Fruit fly (Drosophila melanogaster) whole organism, embryonic: ENCODE data around the gene teq.

Experiments used
- Aef1 ChIP-seq: fragments of 200-800 bp; sonication (Bioruptor generic); IDR thresholded peaks from 3 replicates; pipeline ENCODE4 v1.3.6; 2022; ENCODE audit warnings: missing biosample characterization, missing genetic modification characterization
- Antp ChIP-seq: fragments of 200-800 bp; sonication (Bioruptor generic); optimal IDR thresholded peaks from 3 replicates; lab custom pipeline; 2016; ENCODE audit warnings: missing biosample characterization, missing genetic modification characterization
- Atf6 ChIP-seq: fragments of 200-800 bp; sonication (Bioruptor generic); IDR thresholded peaks from 2 replicates; pipeline ENCODE4 v1.3.6; 2022; ENCODE audit warnings: missing biosample characterization, missing genetic modification characterization
- B-H2 ChIP-seq: fragments of 200-800 bp; sonication (Bioruptor generic); optimal IDR thresholded peaks from 2 replicates; lab custom pipeline; 2018; ENCODE audit warnings: missing biosample characterization, mild to moderate bottlenecking, missing genetic modification characterization
- BEAF-32 ChIP-seq: fragments of 200-800 bp; sonication (Bioruptor generic); optimal IDR thresholded peaks from 3 replicates; lab custom pipeline; 2017; ENCODE audit warnings: missing biosample characterization, missing genetic modification characterization, mild to moderate bottlenecking, moderate library complexity, missing genetic modification reagents
- Bgb ChIP-seq: fragments of 200-800 bp; sonication (Bioruptor generic); IDR thresholded peaks from 2 replicates; pipeline ENCODE4 v1.3.6; 2022; ENCODE audit warnings: missing biosample characterization, missing genetic modification characterization; ENCODE audit not compliant: partially characterized antibody
- CG10321 ChIP-seq: fragments of 200-800 bp; sonication (Bioruptor generic); IDR thresholded peaks from 2 replicates; pipeline ENCODE4 v1.3.6; 2022; ENCODE audit warnings: missing biosample characterization, missing genetic modification characterization
- CG10462 ChIP-seq: fragments of 200-800 bp; sonication (Bioruptor generic); optimal IDR thresholded peaks from 2 replicates; lab custom pipeline; 2016; ENCODE audit warnings: missing biosample characterization, missing genetic modification characterization
- CG12744 ChIP-seq: fragments of 200-800 bp; sonication (Bioruptor generic); optimal IDR thresholded peaks from 2 replicates; lab custom pipeline; 2016; ENCODE audit warnings: missing biosample characterization, missing genetic modification characterization
- CG17186 ChIP-seq: fragments of 200-800 bp; sonication (Bioruptor generic); optimal IDR thresholded peaks from 3 replicates; lab custom pipeline; 2017; ENCODE audit warnings: missing biosample characterization, missing genetic modification reagents, missing genetic modification characterization
- CG2678 ChIP-seq: fragments of 200-800 bp; sonication (Bioruptor generic); optimal IDR thresholded peaks from 3 replicates; lab custom pipeline; 2019; ENCODE audit warnings: missing biosample characterization, mild to moderate bottlenecking, missing genetic modification characterization, moderate library complexity
- CG2875 ChIP-seq: fragments of 200-800 bp; sonication (Bioruptor generic); optimal IDR thresholded peaks from 2 replicates; lab custom pipeline; 2017; ENCODE audit warnings: missing biosample characterization, mild to moderate bottlenecking, missing genetic modification characterization, missing genetic modification reagents
- CG30431 ChIP-seq: fragments of 200-800 bp; sonication (Bioruptor generic); optimal IDR thresholded peaks from 2 replicates; lab custom pipeline; 2017; ENCODE audit warnings: missing biosample characterization, missing genetic modification characterization
- CG3163 ChIP-seq: fragments of 200-800 bp; sonication (Bioruptor generic); optimal IDR thresholded peaks from 3 replicates; lab custom pipeline; 2016; ENCODE audit warnings: missing biosample characterization, missing genetic modification characterization
- CG3407 ChIP-seq: fragments of 200-800 bp; sonication (Bioruptor generic); optimal IDR thresholded peaks from 2 replicates; lab custom pipeline; 2018; ENCODE audit warnings: missing biosample characterization, mild to moderate bottlenecking, missing genetic modification characterization
- CG34376 ChIP-seq: fragments of 200-800 bp; sonication (Bioruptor generic); optimal IDR thresholded peaks from 2 replicates; lab custom pipeline; 2018; ENCODE audit warnings: missing biosample characterization, mild to moderate bottlenecking, missing genetic modification characterization
- CG43689 ChIP-seq: fragments of 200-800 bp; sonication (Bioruptor generic); IDR thresholded peaks from 2 replicates; pipeline ENCODE4 v1.3.6; 2022; ENCODE audit warnings: missing biosample characterization, missing genetic modification characterization
- CG4730 ChIP-seq: fragments of 200-800 bp; sonication (Bioruptor generic); IDR thresholded peaks from 2 replicates; pipeline ENCODE4 v1.3.6; 2022; ENCODE audit warnings: missing biosample characterization, missing genetic modification characterization
- CG4820 ChIP-seq: fragments of 200-800 bp; sonication (Bioruptor generic); optimal IDR thresholded peaks from 3 replicates; lab custom pipeline; 2016; ENCODE audit warnings: missing biosample characterization, missing genetic modification characterization
- CG6765 ChIP-seq: fragments of 200-800 bp; sonication (Bioruptor generic); optimal IDR thresholded peaks from 3 replicates; lab custom pipeline; 2017; ENCODE audit warnings: missing biosample characterization, mild to moderate bottlenecking, missing genetic modification characterization
- CG6854 ChIP-seq: fragments of 200-800 bp; sonication (Bioruptor generic); optimal IDR thresholded peaks from 3 replicates; lab custom pipeline; 2017; ENCODE audit warnings: missing biosample characterization, mild to moderate bottlenecking, missing genetic modification characterization
- Fer1 ChIP-seq: fragments of 200-800 bp; sonication (Bioruptor generic); optimal IDR thresholded peaks from 2 replicates; lab custom pipeline; 2017; ENCODE audit warnings: missing biosample characterization, mild to moderate bottlenecking, missing genetic modification characterization
- Hand ChIP-seq: fragments of 200-800 bp; sonication (Bioruptor generic); optimal IDR thresholded peaks from 2 replicates; lab custom pipeline; 2017; ENCODE audit warnings: mild to moderate bottlenecking, missing biosample characterization, missing genetic modification reagents, missing genetic modification characterization
- Hmr ChIP-seq: fragments of 200-800 bp; sonication (Bioruptor generic); optimal IDR thresholded peaks from 3 replicates; lab custom pipeline; 2017; ENCODE audit warnings: mild to moderate bottlenecking, missing biosample characterization, missing genetic modification reagents, missing genetic modification characterization
- Hr51 ChIP-seq, 2 experiments: fragments of 200-800 bp; sonication (Bioruptor generic); optimal IDR thresholded peaks; 2 replicates in 1 of 2; 3 replicates in 1 of 2; lab custom pipeline; 2016 to 2018; ENCODE audit warnings: missing biosample characterization in 2 of 2, missing genetic modification characterization in 2 of 2, mild to moderate bottlenecking in 1 of 2, moderate library complexity in 1 of 2
- NFAT ChIP-seq: fragments of 200-800 bp; sonication (Bioruptor generic); IDR thresholded peaks from 2 replicates; pipeline ENCODE4 v1.3.6; 2022; ENCODE audit warnings: missing biosample characterization, missing genetic modification characterization
- Pdp1 ChIP-seq, 2 experiments: fragments of 200-800 bp; sonication (Bioruptor generic); optimal IDR thresholded peaks; 3 replicates each; lab custom pipeline; 2016; ENCODE audit warnings: missing biosample characterization in 2 of 2, missing genetic modification characterization in 2 of 2, mild to moderate bottlenecking in 1 of 2, moderate library complexity in 1 of 2
- Poxn ChIP-seq: fragments of 200-800 bp; sonication (Bioruptor generic); IDR thresholded peaks from 2 replicates; pipeline ENCODE4 v1.3.6; 2022; ENCODE audit warnings: missing biosample characterization, missing genetic modification characterization
- Scr ChIP-seq: fragments of 200-800 bp; sonication (Bioruptor generic); IDR thresholded peaks from 2 replicates; pipeline ENCODE4 v1.3.6; 2022; ENCODE audit warnings: missing biosample characterization, missing genetic modification characterization; ENCODE audit not compliant: partially characterized antibody
- ac ChIP-seq: fragments of 200-800 bp; sonication (Bioruptor generic); optimal IDR thresholded peaks from 3 replicates; lab custom pipeline; 2017; ENCODE audit warnings: missing biosample characterization, mild to moderate bottlenecking, missing genetic modification characterization
- ase ChIP-seq: fragments of 200-800 bp; sonication (Bioruptor generic); IDR thresholded peaks from 3 replicates; pipeline ENCODE4 v1.3.6; 2022; ENCODE audit warnings: missing biosample characterization, missing genetic modification characterization
- bigmax ChIP-seq: fragments of 200-800 bp; sonication (Bioruptor generic); optimal IDR thresholded peaks from 2 replicates; lab custom pipeline; 2018; ENCODE audit warnings: missing biosample characterization, mild to moderate bottlenecking, missing genetic modification characterization
- cad ChIP-seq: fragments of >200 bp; optimal IDR thresholded peaks from 2 replicates; lab custom pipeline; 2017; ENCODE audit warnings: missing biosample characterization, missing genetic modification characterization
- cato ChIP-seq: fragments of 200-800 bp; sonication (Bioruptor generic); optimal IDR thresholded peaks from 2 replicates; lab custom pipeline; 2016; ENCODE audit warnings: missing biosample characterization, missing genetic modification characterization, borderline replicate concordance
- chif ChIP-seq, 2 experiments: fragments of 200-800 bp; sonication (Bioruptor generic); optimal IDR thresholded peaks; 3 replicates each; lab custom pipeline; 2016; ENCODE audit warnings: missing biosample characterization in 2 of 2, missing genetic modification characterization in 2 of 2
- chn ChIP-seq: fragments of 200-800 bp; sonication (Bioruptor generic); optimal IDR thresholded peaks from 2 replicates; lab custom pipeline; 2016; ENCODE audit warnings: missing biosample characterization, missing genetic modification characterization
- dan ChIP-seq: fragments of 200-800 bp; sonication (Bioruptor generic); IDR thresholded peaks from 2 replicates; pipeline ENCODE4 v1.3.6; 2022; ENCODE audit warnings: missing biosample characterization, missing genetic modification characterization
- ems ChIP-seq: fragments of 200-800 bp; sonication (Bioruptor generic); optimal IDR thresholded peaks from 3 replicates; lab custom pipeline; 2016; ENCODE audit warnings: missing biosample characterization, missing genetic modification characterization
- esg ChIP-seq: fragments of 200-800 bp; sonication (Bioruptor generic); conservative IDR thresholded peaks from 2 replicates; pipeline ENCODE4 v1.3.6; 2022; ENCODE audit warnings: missing biosample characterization, missing genetic modification characterization
- eyg ChIP-seq: fragments of 200-800 bp; sonication (Bioruptor generic); optimal IDR thresholded peaks from 3 replicates; lab custom pipeline; 2016; ENCODE audit warnings: missing biosample characterization, missing genetic modification characterization
- fd102C ChIP-seq: fragments of 200-800 bp; sonication (Bioruptor generic); optimal IDR thresholded peaks from 2 replicates; lab custom pipeline; 2018; ENCODE audit warnings: missing biosample characterization, mild to moderate bottlenecking, missing genetic modification characterization, moderate library complexity
- gce ChIP-seq: fragments of 200-800 bp; sonication (Bioruptor generic); IDR thresholded peaks from 3 replicates; pipeline ENCODE4 v1.3.6; 2022; ENCODE audit warnings: missing biosample characterization, missing genetic modification characterization
- hb ChIP-seq: fragments of 200-800 bp; sonication (Bioruptor generic); IDR thresholded peaks from 3 replicates; pipeline ENCODE4 v1.3.6; 2022; ENCODE audit warnings: missing biosample characterization, missing genetic modification characterization; ENCODE audit not compliant: partially characterized antibody
- hbn ChIP-seq: fragments of 200-800 bp; sonication (Bioruptor generic); IDR thresholded peaks from 2 replicates; pipeline ENCODE4 v1.3.6; 2022; ENCODE audit warnings: missing biosample characterization, missing genetic modification characterization; ENCODE audit not compliant: partially characterized antibody
- ind ChIP-seq: fragments of 200-800 bp; sonication (Bioruptor generic); optimal IDR thresholded peaks from 3 replicates; lab custom pipeline; 2016; ENCODE audit warnings: missing biosample characterization, missing genetic modification characterization
- lbe ChIP-seq: fragments of 200-800 bp; sonication (Bioruptor generic); optimal IDR thresholded peaks from 2 replicates; lab custom pipeline; 2016; ENCODE audit warnings: missing biosample characterization, mild to moderate bottlenecking, missing genetic modification characterization
- nmo ChIP-seq: fragments of 200-800 bp; sonication (Bioruptor generic); optimal IDR thresholded peaks from 2 replicates; lab custom pipeline; 2018; ENCODE audit warnings: missing biosample characterization, mild to moderate bottlenecking, missing genetic modification characterization, moderate library complexity
- nom ChIP-seq: fragments of 200-800 bp; sonication (Bioruptor generic); optimal IDR thresholded peaks from 2 replicates; lab custom pipeline; 2017; ENCODE audit warnings: missing biosample characterization, missing genetic modification characterization, mild to moderate bottlenecking, moderate library complexity, missing genetic modification reagents
- schlank ChIP-seq: fragments of 200-800 bp; sonication (Bioruptor generic); optimal IDR thresholded peaks from 2 replicates; lab custom pipeline; 2018; ENCODE audit warnings: missing biosample characterization, mild to moderate bottlenecking, missing genetic modification characterization
- tio ChIP-seq: fragments of 200-800 bp; sonication (Bioruptor generic); optimal IDR thresholded peaks from 2 replicates; lab custom pipeline; 2017; ENCODE audit warnings: missing biosample characterization, missing genetic modification characterization, inconsistent platforms
- ttk ChIP-seq: fragments of 200-800 bp; sonication (Bioruptor generic); IDR thresholded peaks from 2 replicates; pipeline ENCODE4 v2.1.2; 2022; ENCODE audit warnings: missing biosample characterization, missing genetic modification characterization

The teq gene

DNA sequence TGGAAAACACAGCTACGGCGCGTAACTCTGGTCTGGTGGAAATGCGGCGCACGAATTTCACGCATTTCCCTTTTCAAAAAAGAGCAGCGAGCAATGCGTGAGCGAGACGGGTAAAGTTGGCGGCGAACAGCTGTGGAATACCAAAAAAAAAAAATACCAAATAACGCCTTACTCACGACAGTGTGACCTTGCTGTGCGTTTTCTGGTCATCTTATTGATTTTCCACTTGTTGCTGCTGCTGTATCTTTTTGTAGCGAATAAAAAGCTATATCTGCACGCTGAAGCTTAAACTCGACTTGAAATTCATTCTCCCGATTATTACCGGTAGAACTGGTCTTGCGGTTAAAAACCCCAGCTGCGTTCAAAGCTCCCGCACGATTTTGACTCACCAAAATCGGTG lies 59.9 kb downstream of the teq start, which contains the start of the genes bol and Dhpr (continued):
- TF ChIP-seq CG2875 (GFP tag; lab: Kevin White, UChicago) (no peak), esg (no peak), eyg (GFP tag; lab: Kevin White, UChicago) (no peak), Pdp1 (GFP tag; optimal IDR thresholded peaks at IDR 0.05; lab: Kevin White, UChicago) (peak in 1 of 2 experiments; percentile 44), ems (no peak), fd102C (GFP tag; lab: Kevin White, UChicago) (no peak), Fer1 (GFP tag; lab: Kevin White, UChicago) (peak; percentile 31), CG34376 (peak; percentile 52), schlank (tag; lab: Kevin White, UChicago) (no peak), CG3163 (GFP tag; lab: Kevin White, UChicago) (peak; percentile 16), Aef1 (GFP tag; lab: Robert Waterston, UW) (no peak), Bgb (GFP tag; lab: Robert Waterston, UW) (peak; percentile 46; the same call in 1 of the 2 replicates), tio (GFP tag; lab: Kevin White, UChicago) (no peak), Hand (no peak), cato (GFP tag; lab: Kevin White, UChicago) (no peak), hb (GFP tag; lab: Robert Waterston, UW) (no peak), CG4820 (GFP tag; lab: Kevin White, UChicago) (no peak), CG30431 (GFP tag; lab: Kevin White, UChicago) (no peak), ind (no peak), Atf6 (GFP tag; lab: Robert Waterston, UW) (peak; percentile 35; the same call in 1 of the 2 replicates), CG6854 (GFP tag; lab: Kevin White, UChicago) (no peak), ase (GFP tag; lab: Robert Waterston, UW) (no peak), CG10321 (peak; percentile 64), lbe (GFP tag; lab: Kevin White, UChicago) (no peak), nom (GFP tag; lab: Kevin White, UChicago) (peak; percentile 3), chn (GFP tag; lab: Kevin White, UChicago) (no peak), CG3407 (GFP tag; lab: Kevin White, UChicago) (no peak), cad (GFP tag; lab: Kevin White, UChicago) (no peak), CG17186 (GFP tag; lab: Kevin White, UChicago) (peak; percentile 67), ttk (no peak), Poxn (GFP tag; lab: Robert Waterston, UW) (no peak), chif (GFP tag; optimal IDR thresholded peaks at IDR 0.05; lab: Kevin White, UChicago) (no peak), CG2678 (tag; lab: Kevin White, UChicago) (no peak), hbn (GFP tag; lab: Robert Waterston, UW) (peak; percentile 43; the same call in 1 of the 2 replicates), CG43689 (no peak), CG10462 (GFP tag; lab: Kevin White, UChicago) (no peak), CG12744 (GFP tag; lab: Kevin White, UChicago) (no peak), Antp (GFP tag; lab: Kevin White, UChicago) (peak; percentile 20), bigmax (GFP tag; lab: Kevin White, UChicago) (no peak), NFAT (GFP tag; lab: Robert Waterston, UW) (no peak), nmo (peak; percentile 52), Hmr (GFP tag; lab: Kevin White, UChicago) (peak; percentile 45), gce (GFP tag; lab: Robert Waterston, UW) (peak; percentile 24; the same call in 1 of the 3 replicates), Hr51 (GFP tag; optimal IDR thresholded peaks at IDR 0.05; lab: Kevin White, UChicago) (no peak), CG6765 (GFP tag; lab: Kevin White, UChicago) (no peak), Scr (peak; percentile 56), BEAF-32 (GFP tag; lab: Kevin White, UChicago) (peak; percentile 63), B-H2 (GFP tag; lab: Kevin White, UChicago) (no peak), CG4730 (GFP tag; lab: Robert Waterston, UW) (no peak), ac (no peak), dan (GFP tag; lab: Robert Waterston, UW) (no peak)
